Worm (Caenorhabditis elegans) whole organism, early embryonic: ENCODE measurements around the gene C03E10.3.

Experiments
- B0310.2 ChIP-seq: sonication (generic microtip); optimal IDR thresholded peaks from 2 replicates; lab custom pipeline; 2016; ENCODE audit warnings: mild to moderate bottlenecking, missing genetic modification characterization, missing compliant biosample characterization
- F13C5.2 ChIP-seq: sonication (generic microtip); optimal IDR thresholded peaks from 2 replicates; lab custom pipeline; 2017; ENCODE audit warnings: mild to moderate bottlenecking, missing genetic modification characterization, inconsistent platforms, missing compliant biosample characterization
- aly-1 ChIP-seq: sonication (generic microtip); optimal IDR thresholded peaks from 2 replicates; lab custom pipeline; 2016; ENCODE audit warnings: missing genetic modification characterization, missing compliant biosample characterization
- ama-1 ChIP-seq: fragments of 150-350 bp; optimal IDR thresholded peaks from 2 replicates; lab custom pipeline; 2014
- ceh-13 ChIP-seq: fragments of 200-800 bp; sonication (Bioruptor generic); optimal IDR thresholded peaks from 2 replicates; lab custom pipeline; 2018; ENCODE audit warnings: mild to moderate bottlenecking, missing genetic modification characterization, missing compliant biosample characterization
- ceh-36 ChIP-seq: sonication (generic microtip); optimal IDR thresholded peaks from 2 replicates; lab custom pipeline; 2016; ENCODE audit warnings: missing genetic modification characterization, inconsistent platforms, missing compliant biosample characterization
- ets-7 ChIP-seq: sonication (generic microtip); optimal IDR thresholded peaks from 2 replicates; lab custom pipeline; 2016; ENCODE audit warnings: missing genotype, missing genetic modification characterization, missing compliant biosample characterization
- flt-1 ChIP-seq: fragments of 200-800 bp; sonication (Bioruptor generic); IDR thresholded peaks from 2 replicates; pipeline ENCODE4 v1.3.6; 2022; ENCODE audit warnings: missing genetic modification characterization, missing compliant biosample characterization
- hmg-4 ChIP-seq: fragments of 200-800 bp; sonication (Bioruptor generic); optimal IDR thresholded peaks from 2 replicates; lab custom pipeline; 2018; ENCODE audit warnings: mild to moderate bottlenecking, missing genetic modification characterization, missing compliant biosample characterization
- sea-1 ChIP-seq: fragments of 200-800 bp; sonication (Bioruptor generic); conservative IDR thresholded peaks from 2 replicates; pipeline ENCODE4 v1.3.6; 2022; ENCODE audit warnings: missing genetic modification characterization, missing compliant biosample characterization
- tbx-11 ChIP-seq: fragments of 200-800 bp; sonication (Bioruptor generic); IDR thresholded peaks from 2 replicates; pipeline ENCODE4 v1.3.6; 2022; ENCODE audit warnings: missing genetic modification characterization, missing compliant biosample characterization
- tbx-37 ChIP-seq: fragments of 200-800 bp; sonication (Bioruptor generic); conservative IDR thresholded peaks from 2 replicates; pipeline ENCODE4 v1.3.6; 2022; ENCODE audit warnings: missing genetic modification reagents, missing genetic modification characterization, missing compliant biosample characterization
- tra-4 ChIP-seq: sonication (generic microtip); optimal IDR thresholded peaks from 2 replicates; lab custom pipeline; 2017; ENCODE audit warnings: missing genetic modification characterization, missing compliant biosample characterization

DNA sequence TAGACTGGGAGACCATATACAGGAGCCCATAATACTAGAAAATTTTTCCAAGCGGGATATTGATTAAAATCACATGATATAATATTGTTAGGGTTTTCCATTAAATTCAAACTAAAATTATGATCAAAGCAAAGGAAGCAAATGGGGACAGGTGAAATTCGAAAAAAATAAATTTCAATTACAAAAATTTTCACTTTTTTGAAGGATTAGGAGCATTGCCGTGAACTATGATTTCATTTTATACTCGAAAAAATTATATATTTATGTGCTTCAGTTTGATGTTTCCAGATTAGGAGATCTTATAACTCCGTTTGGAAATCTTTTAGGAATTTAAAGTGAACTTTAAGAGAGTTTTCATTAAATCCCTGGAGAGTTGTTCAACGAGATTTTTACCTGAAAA, 25.6 kb upstream of the C03E10.3 start, which contains the start of gene F07B10.7:
- TF ChIP-seq ama-1 (lab: Kevin White, UChicago) (no peak), ceh-36 (tag; lab: Kevin White, UChicago) (no peak), tbx-11 (GFP tag; lab: Robert Waterston, UW) (no peak), B0310.2 (tag; lab: Kevin White, UChicago) (no peak), tbx-37 (GFP tag; lab: Robert Waterston, UW) (no peak), flt-1 (GFP tag; lab: Robert Waterston, UW) (no peak), aly-1 (tag; lab: Kevin White, UChicago) (no peak), ceh-13 (GFP tag; lab: Kevin White, UChicago) (no peak), hmg-4 (no peak), tra-4 (no peak), ets-7 (tag; lab: Kevin White, UChicago) (no peak), sea-1 (GFP tag; lab: Robert Waterston, UW) (no peak), F13C5.2 (tag; lab: Kevin White, UChicago) (no peak)
